Worm (Caenorhabditis elegans) whole organism, L2 larva: ENCODE measurements around the gene F22E5.1.
"Not testable (repeated sequence)": the region's sequence is repeated elsewhere in the genome, so short reads cannot be mapped to it uniquely, and the experiment has no call there.

Source experiments
- C34F6.9 ChIP-seq: fragments of 150-350 bp; optimal IDR thresholded peaks from 2 replicates; lab custom pipeline; 2014; ENCODE audit warnings: missing biosample characterization, missing genetic modification characterization
- Y55F3AM.14 ChIP-seq: fragments of 200-800 bp; sonication (Bioruptor generic); optimal IDR thresholded peaks from 2 replicates; lab custom pipeline; 2018; ENCODE audit warnings: mild to moderate bottlenecking, missing genetic modification characterization, missing compliant biosample characterization
- alr-1 ChIP-seq: fragments of 150-350 bp; optimal IDR thresholded peaks from 2 replicates; lab custom pipeline; 2014; ENCODE audit warnings: missing biosample characterization, missing genetic modification characterization
- blmp-1 ChIP-seq: sonication (generic microtip); optimal IDR thresholded peaks from 2 replicates; lab custom pipeline; 2017; ENCODE audit warnings: missing genetic modification characterization, mild to moderate bottlenecking, missing compliant biosample characterization, antibody characterized with exemption, moderate library complexity; ENCODE audit not compliant: insufficient read depth
- ceh-16 ChIP-seq: fragments of 150-350 bp; optimal IDR thresholded peaks from 2 replicates; lab custom pipeline; 2014; ENCODE audit warnings: missing biosample characterization, missing genetic modification characterization
- ceh-82 ChIP-seq: fragments of 150-350 bp; optimal IDR thresholded peaks from 2 replicates; lab custom pipeline; 2014; ENCODE audit warnings: missing biosample characterization, missing genetic modification characterization
- dmd-4 ChIP-seq: sonication (generic microtip); optimal IDR thresholded peaks from 2 replicates; lab custom pipeline; 2017; ENCODE audit warnings: missing biosample characterization, missing genetic modification characterization
- egl-27 ChIP-seq: sonication (generic microtip); optimal IDR thresholded peaks from 3 replicates; lab custom pipeline; 2017; ENCODE audit warnings: missing biosample characterization, missing genetic modification reagents, missing genetic modification characterization
- elt-1 ChIP-seq: fragments of 150-350 bp; optimal IDR thresholded peaks from 2 replicates; lab custom pipeline; 2014; ENCODE audit warnings: missing biosample characterization, missing genetic modification characterization
- elt-3 ChIP-seq: sonication (generic microtip); optimal IDR thresholded peaks from 2 replicates; lab custom pipeline; 2017; ENCODE audit warnings: missing biosample characterization, missing genetic modification characterization
- fos-1 ChIP-seq: fragments of 150-350 bp; optimal IDR thresholded peaks from 2 replicates; lab custom pipeline; 2014; ENCODE audit warnings: missing biosample characterization, missing genetic modification characterization
- lin-11 ChIP-seq: fragments of 150-350 bp; sonication (generic microtip); optimal IDR thresholded peaks from 2 replicates; lab custom pipeline; 2014; ENCODE audit warnings: missing biosample characterization, missing genetic modification characterization, inconsistent platforms, mixed read lengths
- lin-39 ChIP-seq: fragments of 150-350 bp; optimal IDR thresholded peaks from 2 replicates; lab custom pipeline; 2014; ENCODE audit warnings: missing biosample characterization, missing genetic modification reagents, missing genetic modification characterization
- lsy-2 ChIP-seq, 2 experiments: fragments of 150-350 bp in 1 of 2; sonication (generic microtip) in 1 of 2; optimal IDR thresholded peaks; 2 replicates each; lab custom pipeline; 2014 to 2017; ENCODE audit warnings: missing biosample characterization in 2 of 2, missing genetic modification characterization in 2 of 2
- mab-5 ChIP-seq: fragments of 150-350 bp; optimal IDR thresholded peaks from 2 replicates; lab custom pipeline; 2014; ENCODE audit warnings: missing biosample characterization, missing genetic modification characterization
- mdl-1 ChIP-seq, 2 experiments: fragments of 150-350 bp in 1 of 2; sonication (generic microtip) in 1 of 2; optimal IDR thresholded peaks; 2 replicates each; lab custom pipeline; 2017; ENCODE audit warnings: missing biosample characterization in 2 of 2, missing genetic modification characterization in 2 of 2
- nhr-12 ChIP-seq: fragments of 150-350 bp; optimal IDR thresholded peaks from 2 replicates; lab custom pipeline; 2014; ENCODE audit warnings: missing biosample characterization, missing genetic modification characterization
- nhr-21 ChIP-seq: fragments of 150-350 bp; optimal IDR thresholded peaks from 2 replicates; lab custom pipeline; 2014; ENCODE audit warnings: missing biosample characterization, missing genetic modification characterization
- nhr-23 ChIP-seq: fragments of 150-350 bp; optimal IDR thresholded peaks from 2 replicates; lab custom pipeline; 2014; ENCODE audit warnings: missing biosample characterization, missing genetic modification reagents, missing genetic modification characterization
- nhr-237 ChIP-seq: fragments of 150-350 bp; optimal IDR thresholded peaks from 2 replicates; lab custom pipeline; 2014; ENCODE audit warnings: missing biosample characterization, missing genetic modification characterization
- nhr-77 ChIP-seq: fragments of 150-350 bp; optimal IDR thresholded peaks from 2 replicates; lab custom pipeline; 2014; ENCODE audit warnings: missing biosample characterization, missing genetic modification characterization
- peb-1 ChIP-seq: fragments of 150-350 bp; optimal IDR thresholded peaks from 2 replicates; lab custom pipeline; 2014; ENCODE audit warnings: missing biosample characterization, missing genetic modification characterization
- sem-4 ChIP-seq: fragments of 150-350 bp; optimal IDR thresholded peaks from 2 replicates; lab custom pipeline; 2014; ENCODE audit warnings: missing biosample characterization, missing genetic modification reagents, missing genetic modification characterization
- skn-1 ChIP-seq: sonication (generic microtip); optimal IDR thresholded peaks from 2 replicates; lab custom pipeline; 2017; ENCODE audit warnings: missing biosample characterization, missing genetic modification characterization
- unc-39 ChIP-seq: fragments of 150-350 bp; optimal IDR thresholded peaks from 2 replicates; lab custom pipeline; 2014; ENCODE audit warnings: missing biosample characterization, missing genetic modification characterization
- unc-55 ChIP-seq: fragments of 150-350 bp; sonication (generic microtip); optimal IDR thresholded peaks from 3 replicates; lab custom pipeline; 2014; ENCODE audit warnings: missing biosample characterization, missing genetic modification reagents, missing genetic modification characterization
- unc-62 ChIP-seq: fragments of 150-350 bp; optimal IDR thresholded peaks from 2 replicates; lab custom pipeline; 2014; ENCODE audit warnings: missing biosample characterization, missing genetic modification reagents, missing genetic modification characterization
- zag-1 ChIP-seq: fragments of 150-350 bp; optimal IDR thresholded peaks from 2 replicates; lab custom pipeline; 2014; ENCODE audit warnings: missing biosample characterization, missing genetic modification characterization

The F22E5.1 gene

ce11 chrII:2673534-2673933, at the start of gene F22E5.1, which contains the start of gene F22E5.20:
F22E5.1 (plus strand) TSS chrII:2673775.
F22E5.20 (minus strand) TSS chrII:2673634.
- not testable (repeated sequence) for TF ChIP-seq nhr-12; unc-39 (tag; lab: Kevin White, UChicago); nhr-21

ce11 chrII:2624792-2625191, 48.8 kb upstream of the F22E5.1 start, which contains the start of gene lgc-28:
lgc-28 (plus strand) TSS chrII:2625092.
- no peak for TF ChIP-seq sem-4 (tag; lab: Kevin White, UChicago)
- no peak for TF ChIP-seq fos-1 (tag; lab: Kevin White, UChicago)
- TF ChIP-seq ceh-16 (tag; lab: Kevin White, UChicago), result no peak
- no peak for TF ChIP-seq nhr-237 (tag; lab: Kevin White, UChicago)
- TF ChIP-seq peb-1 (tag; lab: Kevin White, UChicago), result no peak
- no peak for TF ChIP-seq alr-1
- no peak for TF ChIP-seq elt-3 (tag; lab: Kevin White, UChicago)
- TF ChIP-seq dmd-4 (tag; lab: Kevin White, UChicago), result no peak

- TF ChIP-seq skn-1 (no peak), mdl-1 (tag; optimal IDR thresholded peaks at IDR 0.05; lab: Kevin White, UChicago) (no peak), lin-39 (no peak), elt-1 (tag; lab: Kevin White, UChicago) (no peak)
- TF ChIP-seq, all 48 proteins: peak for 0
Measured at ce11 chrII:2627154-2627799, 46.3 kb upstream of the F22E5.1 start, which contains the start of gene sri-71. sri-71 (plus strand) TSS chrII:2627749.

ce11 chrII:2628401-2628800, 45.2 kb upstream of the F22E5.1 start:
- TF ChIP-seq sem-4 (tag; lab: Kevin White, UChicago), result no peak
- TF ChIP-seq skn-1, result no peak
- TF ChIP-seq elt-1 (tag; lab: Kevin White, UChicago), result no peak
- TF ChIP-seq Y55F3AM.14 (GFP tag; lab: Kevin White, UChicago), result no peak
- TF ChIP-seq zag-1, result no peak
- TF ChIP-seq unc-55 (GFP tag; lab: Kevin White, UChicago), result no peak

ce11 chrII:2629270-2629669, 44.3 kb upstream of the F22E5.1 start, which contains the start of gene sri-37:
sri-37 (plus strand) TSS chrII:2629570.
- TF ChIP-seq unc-62 (GFP tag; lab: Kevin White, UChicago) (no peak), unc-55 (GFP tag; lab: Kevin White, UChicago) (no peak), nhr-237 (tag; lab: Kevin White, UChicago) (no peak), nhr-77 (no peak), egl-27 (no peak), sem-4 (tag; lab: Kevin White, UChicago) (no peak), fos-1 (tag; lab: Kevin White, UChicago) (no peak), mab-5 (no peak), blmp-1 (no peak), elt-1 (tag; lab: Kevin White, UChicago) (no peak), lin-39 (no peak), C34F6.9 (tag; lab: Kevin White, UChicago) (no peak), lsy-2 (tag; optimal IDR thresholded peaks at IDR 0.05; lab: Kevin White, UChicago) (no peak), peb-1 (tag; lab: Kevin White, UChicago) (no peak), nhr-12 (no peak), ceh-82 (tag; lab: Kevin White, UChicago) (no peak), lin-11 (tag; lab: Kevin White, UChicago) (no peak), nhr-23 (tag; lab: Kevin White, UChicago) (no peak)
- TF ChIP-seq, all 48 proteins: peak for 0

ce11 chrII:2631169-2631568, 42.4 kb upstream of the F22E5.1 start, which contains the start of gene D2062.1:
D2062.1 (plus strand) TSS chrII:2631469.
- TF ChIP-seq skn-1, result no peak
- TF ChIP-seq, all 48 proteins: peak for 0

- no peak for TF ChIP-seq C34F6.9 (tag; lab: Kevin White, UChicago)
- TF ChIP-seq zag-1, result no peak
- no peak for TF ChIP-seq sem-4 (tag; lab: Kevin White, UChicago)
- no peak for TF ChIP-seq nhr-23 (tag; lab: Kevin White, UChicago)
- no peak for TF ChIP-seq lin-39
Measured at ce11 chrII:2637359-2637758, 36.2 kb upstream of the F22E5.1 start, which contains the start of gene F22E5.21. F22E5.21 (minus strand) TSS chrII:2637459.
